Worm (Caenorhabditis elegans): Measurements from ENCODE around the gene K01A11.3.

The K01A11.3 gene

ce11 chrIII:3418906-3419305 is 33.5 kb downstream of the K01A11.3 start:
- TF ChIP-seq dmd-4 (tag; optimal IDR thresholded peaks at IDR 0.05) (no peak), Y55F3AM.14 (GFP tag; optimal IDR thresholded peaks at IDR 0.05) (no peak), nhr-129 (tag; optimal IDR thresholded peaks at IDR 0.05) (no peak), egl-27 (tag; optimal IDR thresholded peaks at IDR 0.05) (no peak)

- TF ChIP-seq sma-9 (GFP tag; optimal IDR thresholded peaks at IDR 0.05) (no peak), sma-9 (tag; optimal IDR thresholded peaks at IDR 0.05) (no peak), nhr-10 (tag; optimal IDR thresholded peaks at IDR 0.05) (no peak), ztf-4 (tag; optimal IDR thresholded peaks at IDR 0.05) (no peak), crh-2 (tag; optimal IDR thresholded peaks at IDR 0.05) (no peak), snpc-4 (tag; optimal IDR thresholded peaks at IDR 0.05) (no peak), ztf-1 (GFP tag; conservative IDR thresholded peaks at IDR 0.05) (no peak), ZK546.5 (tag; optimal IDR thresholded peaks at IDR 0.05) (no peak), nhr-129 (tag; optimal IDR thresholded peaks at IDR 0.05) (no peak), skn-1 (tag; optimal IDR thresholded peaks at IDR 0.05) (no peak), unc-55 (GFP tag; optimal IDR thresholded peaks at IDR 0.05) (no peak), C34F6.9 (tag; optimal IDR thresholded peaks at IDR 0.05) (no peak), nhr-25 (tag; optimal IDR thresholded peaks at IDR 0.05) (no peak), fos-1 (tag; optimal IDR thresholded peaks at IDR 0.05) (no peak)
Observed at ce11 chrIII:3417453-3417852, 35.0 kb downstream of the K01A11.3 start.

- no peak for TF ChIP-seq zag-1 (tag; optimal IDR thresholded peaks at IDR 0.05)
- no peak for TF ChIP-seq nhr-6 (tag; optimal IDR thresholded peaks at IDR 0.05)
- TF ChIP-seq nhr-12 (tag; optimal IDR thresholded peaks at IDR 0.05): no peak
- no peak for TF ChIP-seq mab-5 (tag; optimal IDR thresholded peaks at IDR 0.05)
- no peak for TF ChIP-seq ztf-4 (tag; optimal IDR thresholded peaks at IDR 0.05)
- no peak for TF ChIP-seq ceh-16 (tag; optimal IDR thresholded peaks at IDR 0.05)
- TF ChIP-seq egl-27 (tag; optimal IDR thresholded peaks at IDR 0.05): no peak
- no peak for TF ChIP-seq ceh-82 (tag; optimal IDR thresholded peaks at IDR 0.05)
- TF ChIP-seq unc-55 (GFP tag; optimal IDR thresholded peaks at IDR 0.05): no peak
- TF ChIP-seq nhr-11 (tag; optimal IDR thresholded peaks at IDR 0.05): no peak
- no peak for TF ChIP-seq sma-3 (GFP tag; optimal IDR thresholded peaks at IDR 0.05)
Observed at ce11 chrIII:3414412-3414811, 38.0 kb downstream of the K01A11.3 start.

DNA sequence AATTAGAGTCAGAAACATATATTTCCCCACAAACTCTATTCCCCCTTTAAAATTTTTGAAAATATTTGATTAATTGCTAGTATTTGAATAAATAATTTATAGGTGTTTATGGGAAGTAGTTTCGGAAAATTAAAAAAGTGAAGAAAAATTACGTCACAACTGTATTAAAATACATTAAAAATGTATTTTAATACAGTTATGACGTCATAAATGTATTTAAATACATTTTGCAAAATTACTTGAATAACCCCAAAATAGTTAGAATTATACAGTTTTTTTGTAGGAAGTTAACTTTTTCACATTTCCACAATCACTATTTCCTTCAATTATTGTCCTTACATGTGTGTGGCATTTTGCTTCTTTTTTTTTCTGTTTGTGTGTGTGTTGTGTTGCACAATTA is 39.0 kb downstream of the K01A11.3 start:
- no peak for TF ChIP-seq nhr-23 (tag; optimal IDR thresholded peaks at IDR 0.05)
- no peak for TF ChIP-seq nhr-129 (tag; optimal IDR thresholded peaks at IDR 0.05)
- TF ChIP-seq alr-1 (tag; optimal IDR thresholded peaks at IDR 0.05): no peak
- no peak for TF ChIP-seq R02D3.7 (tag; optimal IDR thresholded peaks at IDR 0.05)
- no peak for TF ChIP-seq ceh-82 (tag; optimal IDR thresholded peaks at IDR 0.05)
- no peak for TF ChIP-seq mdl-1 (tag; optimal IDR thresholded peaks at IDR 0.05)
- no peak for TF ChIP-seq nhr-12 (tag; optimal IDR thresholded peaks at IDR 0.05)
- TF ChIP-seq C34F6.9 (tag; optimal IDR thresholded peaks at IDR 0.05): no peak
- TF ChIP-seq ztf-11 (tag; optimal IDR thresholded peaks at IDR 0.05): no peak
- no peak for TF ChIP-seq lsy-2 (tag; optimal IDR thresholded peaks at IDR 0.05)
- TF ChIP-seq gmeb-1 (tag; optimal IDR thresholded peaks at IDR 0.05): no peak
- no peak for TF ChIP-seq snpc-4 (tag; optimal IDR thresholded peaks at IDR 0.05)
- TF ChIP-seq dmd-4 (tag; optimal IDR thresholded peaks at IDR 0.05): no peak
- TF ChIP-seq nhr-10 (tag; optimal IDR thresholded peaks at IDR 0.05): no peak

ce11 chrIII:3405535-3405934 is 46.9 kb downstream of the K01A11.3 start, which contains the start of gene golg-4:
golg-4 (plus strand) TSS chrIII:3405568.
- no peak for TF ChIP-seq mdl-1 (tag; optimal IDR thresholded peaks at IDR 0.05)
- no peak for TF ChIP-seq nhr-12 (tag; optimal IDR thresholded peaks at IDR 0.05)
- no peak for TF ChIP-seq alr-1 (tag; optimal IDR thresholded peaks at IDR 0.05)
- TF ChIP-seq mbf-1 (tag; optimal IDR thresholded peaks at IDR 0.05): no peak
- no peak for TF ChIP-seq lin-11 (tag; optimal IDR thresholded peaks at IDR 0.05)

- TF ChIP-seq sma-3 (GFP tag; optimal IDR thresholded peaks at IDR 0.05) (no peak), fos-1 (tag; optimal IDR thresholded peaks at IDR 0.05) (peak; percentile 62), lsy-2 (tag; optimal IDR thresholded peaks at IDR 0.05) (peak in 1 of 2 experiments; percentile 73), unc-55 (GFP tag; optimal IDR thresholded peaks at IDR 0.05) (peak; percentile 71), lin-13 (GFP tag; optimal IDR thresholded peaks at IDR 0.05) (peak; percentile 10), Y55F3AM.14 (GFP tag; optimal IDR thresholded peaks at IDR 0.05) (no peak), crh-2 (tag; optimal IDR thresholded peaks at IDR 0.05) (peak; percentile 91), lin-11 (tag; optimal IDR thresholded peaks at IDR 0.05) (peak; percentile 23), ztf-11 (tag; optimal IDR thresholded peaks at IDR 0.05) (no peak), nhr-25 (tag; optimal IDR thresholded peaks at IDR 0.05) (peak; percentile 32), gmeb-1 (tag; optimal IDR thresholded peaks at IDR 0.05) (peak; percentile 52), ama-1 (optimal IDR thresholded peaks at IDR 0.05) (peak; percentile 11), R02D3.7 (tag; optimal IDR thresholded peaks at IDR 0.05) (peak; percentile 80), elt-1 (tag; optimal IDR thresholded peaks at IDR 0.05) (no peak), F13H6.1 (tag; optimal IDR thresholded peaks at IDR 0.05) (peak; percentile 26), C34F6.9 (tag; optimal IDR thresholded peaks at IDR 0.05) (peak; percentile 60), nhr-129 (tag; optimal IDR thresholded peaks at IDR 0.05) (peak; percentile 51), mab-5 (tag; optimal IDR thresholded peaks at IDR 0.05) (no peak), unc-62 (GFP tag; optimal IDR thresholded peaks at IDR 0.05) (no peak)
Observed at ce11 chrIII:3404354-3404913, 48.0 kb downstream of the K01A11.3 start, which contains the start of the genes npp-9 and F59A2.5. npp-9 (minus strand) TSS chrIII:3404479. F59A2.5 (plus strand) TSS chrIII:3404863.

Measured in whole organism, L2 larva.